Worm (Caenorhabditis elegans) whole organism, L4/young adult: ENCODE results near the gene lbp-4.

Experiments
- W03F9.2 ChIP-seq: fragments of 150-350 bp; optimal IDR thresholded peaks from 2 replicates; lab custom pipeline; 2014; ENCODE audit warnings: missing biosample characterization, missing genetic modification characterization
- dao-5 ChIP-seq: sonication (generic microtip); optimal IDR thresholded peaks from 2 replicates; lab custom pipeline; 2016; ENCODE audit warnings: missing genotype, missing genetic modification characterization, moderate library complexity, missing compliant biosample characterization
- him-1 ChIP-seq: sonication (generic microtip); optimal IDR thresholded peaks from 2 replicates; lab custom pipeline; 2016; ENCODE audit warnings: missing genotype, missing genetic modification reagents, missing genetic modification characterization, missing compliant biosample characterization

DNA sequence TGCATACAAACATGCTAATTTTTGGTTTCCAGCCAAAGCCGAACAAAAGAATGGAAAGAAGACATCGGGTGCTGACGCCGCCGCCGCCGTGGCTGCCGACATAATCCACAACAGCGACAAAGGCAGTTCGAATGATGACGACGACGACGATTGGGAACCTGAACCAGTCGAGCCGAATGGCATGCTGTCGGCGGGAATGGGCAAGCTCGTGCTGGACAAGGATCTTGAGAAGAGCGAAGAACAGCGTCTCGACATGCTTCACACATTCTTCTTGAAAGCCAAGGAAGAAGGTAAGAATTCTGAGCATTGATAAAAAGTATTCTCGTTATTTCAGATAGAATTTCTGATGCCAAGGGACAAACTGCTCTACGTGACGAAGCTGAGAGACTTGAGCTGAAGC, 36.3 kb downstream of the lbp-4 start:
- TF ChIP-seq him-1 (tag; lab: Kevin White, UChicago) = no peak
- no peak for TF ChIP-seq W03F9.2 (tag; lab: Kevin White, UChicago)
- no peak for TF ChIP-seq dao-5 (tag; lab: Kevin White, UChicago)
